Fruit fly (Drosophila melanogaster): Measurements from ENCODE around the gene CG14879.

The CG14879 gene

DNA sequence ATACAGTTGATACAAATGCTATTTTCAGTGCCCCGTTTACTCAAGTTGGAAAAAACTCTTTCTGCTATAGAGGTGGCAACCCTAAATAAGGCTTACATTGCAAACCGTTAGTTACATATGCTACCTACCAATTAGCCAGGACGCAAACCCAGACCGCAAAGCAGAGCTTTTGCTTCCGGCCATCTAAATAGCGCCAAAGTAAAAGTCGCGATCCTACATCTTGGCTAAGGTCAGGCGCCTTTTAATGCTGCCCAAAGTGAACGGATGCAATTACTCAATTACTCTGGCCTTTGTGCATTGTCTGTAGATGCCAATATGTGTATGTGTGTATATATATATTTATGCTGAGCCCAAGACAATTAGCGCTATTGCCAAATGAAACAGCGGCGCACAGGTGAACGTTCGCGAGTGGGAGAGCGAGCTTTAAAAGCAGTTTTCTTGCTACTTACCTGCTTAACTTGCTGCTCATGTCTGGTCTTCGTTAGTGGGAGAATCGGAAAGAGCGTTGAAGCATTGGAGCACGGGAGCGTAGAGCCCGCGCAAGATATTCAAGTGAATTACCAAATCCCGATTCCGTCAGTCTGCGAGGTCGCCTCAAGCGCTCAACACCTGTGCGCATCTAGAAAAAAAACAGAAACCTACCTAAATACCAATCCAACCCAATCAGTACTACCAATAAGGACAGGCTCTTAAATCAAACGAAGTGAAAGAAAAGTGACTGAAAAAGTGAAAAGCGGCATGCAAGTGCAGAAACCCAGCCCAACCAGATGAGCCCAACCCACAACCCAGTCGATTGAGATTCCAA, 43.6 kb downstream of the CG14879 start, which contains the start of gene Zip89B (continued):
- TF ChIP-seq Jarid2 (GFP tag; optimal IDR thresholded peaks at IDR 0.05) = peak; percentile 91
- TF ChIP-seq Hmx (GFP tag; optimal IDR thresholded peaks at IDR 0.05) = no peak
- TF ChIP-seq sug (tag; optimal IDR thresholded peaks at IDR 0.05) = peak; percentile 6
- TF ChIP-seq Spps (tag; optimal IDR thresholded peaks at IDR 0.05) = no peak
- no peak; the same call in 1 of the 2 replicates for TF ChIP-seq CG32532 (GFP tag; IDR thresholded peaks at IDR 0.05)
- TF ChIP-seq Elba2 (GFP tag; optimal IDR thresholded peaks at IDR 0.05) = no peak
- TF ChIP-seq CG8281 (tag; optimal IDR thresholded peaks at IDR 0.05) = no peak
- peak; percentile 22 for TF ChIP-seq exex (tag; optimal IDR thresholded peaks at IDR 0.05)
- peak; percentile 61 for TF ChIP-seq CG3995 (GFP tag; optimal IDR thresholded peaks at IDR 0.05)
- peak; percentile 47 for TF ChIP-seq stwl (tag; optimal IDR thresholded peaks at IDR 0.05)
- TF ChIP-seq CG1603 (tag; optimal IDR thresholded peaks at IDR 0.05) = peak; percentile 34
- no peak for TF ChIP-seq CG9817 (tag; optimal IDR thresholded peaks at IDR 0.05)
- TF ChIP-seq hkb (optimal IDR thresholded peaks at IDR 0.05) = peak; percentile 28
- TF ChIP-seq hkb (GFP tag; IDR thresholded peaks at IDR 0.05) = no peak
- peak; percentile 10 for TF ChIP-seq D19B (GFP tag; optimal IDR thresholded peaks at IDR 0.05)
- TF ChIP-seq CG34376 (GFP tag; optimal IDR thresholded peaks at IDR 0.05) = peak; percentile 37
- TF ChIP-seq CG4328 (GFP tag; optimal IDR thresholded peaks at IDR 0.05) = no peak
- peak; percentile 27; the same call in 1 of the 2 replicates for TF ChIP-seq amos (GFP tag; IDR thresholded peaks at IDR 0.05; ENCODE audit: partially characterized antibody)
- peak; percentile 46 for TF ChIP-seq nom (GFP tag; optimal IDR thresholded peaks at IDR 0.05)
- TF ChIP-seq Fer1 (GFP tag; optimal IDR thresholded peaks at IDR 0.05) = peak; percentile 29
- 0 out of 2 replicates have a peak, but pooled peaks have one; percentile 7 for TF ChIP-seq Scr (GFP tag; IDR thresholded peaks at IDR 0.05; ENCODE audit: partially characterized antibody)
- no peak for TF ChIP-seq PHDP (tag; optimal IDR thresholded peaks at IDR 0.05)
- TF ChIP-seq Hand (GFP tag; optimal IDR thresholded peaks at IDR 0.05) = no peak
- TF ChIP-seq CG42726 (GFP tag; IDR thresholded peaks at IDR 0.05; ENCODE audit: partially characterized antibody) = no peak
- no peak for TF ChIP-seq CG31441 (GFP tag; IDR thresholded peaks at IDR 0.05)
- peak; percentile 26; the same call in 1 of the 2 replicates for TF ChIP-seq CG13287 (GFP tag; IDR thresholded peaks at IDR 0.05; ENCODE audit: partially characterized antibody)
- no peak for TF ChIP-seq crc (GFP tag; optimal IDR thresholded peaks at IDR 0.05)
- TF ChIP-seq CG2129 (GFP tag; IDR thresholded peaks at IDR 0.05; ENCODE audit: partially characterized antibody) = no peak
- no peak for TF ChIP-seq CG12104 (GFP tag; optimal IDR thresholded peaks at IDR 0.05)
- TF ChIP-seq HLHmδ (GFP tag; optimal IDR thresholded peaks at IDR 0.05) = no peak
- TF ChIP-seq Hsf (GFP tag; optimal IDR thresholded peaks at IDR 0.05) = no peak
- no peak for TF ChIP-seq CG9609 (GFP tag; optimal IDR thresholded peaks at IDR 0.05)
- peak; percentile 62 for TF ChIP-seq CG12769 (tag; optimal IDR thresholded peaks at IDR 0.05)
- TF ChIP-seq ATbp (GFP tag; optimal IDR thresholded peaks at IDR 0.05) = no peak
- peak; percentile 20 for TF ChIP-seq sens (GFP tag)
- TF ChIP-seq BtbVII (GFP tag; optimal IDR thresholded peaks at IDR 0.05) = peak; percentile 53
- TF ChIP-seq C15 (GFP tag; IDR thresholded peaks at IDR 0.05) = 0 out of 3 replicates have a peak, but pooled peaks have one; percentile 30
- TF ChIP-seq gcm (GFP tag; optimal IDR thresholded peaks at IDR 0.05) = no peak
- no peak for TF ChIP-seq CG6813 (GFP tag; optimal IDR thresholded peaks at IDR 0.05)
- peak; percentile 76 for TF ChIP-seq Med (GFP tag)
- no peak for TF ChIP-seq CG18011 (GFP tag; optimal IDR thresholded peaks at IDR 0.05)
- peak; percentile 84 for TF ChIP-seq CTCF (GFP tag; optimal IDR thresholded peaks at IDR 0.05)
- no peak for TF ChIP-seq cwo (GFP tag; optimal IDR thresholded peaks at IDR 0.05)
- TF ChIP-seq zfh1 (GFP tag; IDR thresholded peaks at IDR 0.05) = no peak
- no peak for TF ChIP-seq Hey (tag; optimal IDR thresholded peaks at IDR 0.05)
- TF ChIP-seq tio (GFP tag; optimal IDR thresholded peaks at IDR 0.05) = no peak
- peak; percentile 61 for TF ChIP-seq Myb (GFP tag; optimal IDR thresholded peaks at IDR 0.05)
- TF ChIP-seq CG31365 (tag; optimal IDR thresholded peaks at IDR 0.05) = peak; percentile 72
